Fruit fly (Drosophila melanogaster) Kc167 (cell line): ENCODE measurements around the gene CG9133.

Experiments
- Myc ChIP-seq: fragments of >200 bp; optimal IDR thresholded peaks from 2 replicates; lab custom pipeline; 2017; ENCODE audit warnings: missing external identifiers
- Sin3A ChIP-seq: fragments of >200 bp; optimal IDR thresholded peaks from 2 replicates; lab custom pipeline; 2018; ENCODE audit warnings: missing external identifiers
- h ChIP-seq: fragments of >200 bp; optimal IDR thresholded peaks from 3 replicates; lab custom pipeline; 2018; ENCODE audit warnings: missing external identifiers
- insv ChIP-seq: fragments of >200 bp; optimal IDR thresholded peaks from 3 replicates; lab custom pipeline; 2018; ENCODE audit warnings: missing external identifiers
- psq ChIP-seq: fragments of >200 bp; optimal IDR thresholded peaks from 2 replicates; lab custom pipeline; 2017; ENCODE audit warnings: missing external identifiers
- ttk ChIP-seq: sonication (Bioruptor generic); optimal IDR thresholded peaks from 2 replicates; lab custom pipeline; 2017; ENCODE audit warnings: missing external identifiers

CG9133 gene

DNA sequence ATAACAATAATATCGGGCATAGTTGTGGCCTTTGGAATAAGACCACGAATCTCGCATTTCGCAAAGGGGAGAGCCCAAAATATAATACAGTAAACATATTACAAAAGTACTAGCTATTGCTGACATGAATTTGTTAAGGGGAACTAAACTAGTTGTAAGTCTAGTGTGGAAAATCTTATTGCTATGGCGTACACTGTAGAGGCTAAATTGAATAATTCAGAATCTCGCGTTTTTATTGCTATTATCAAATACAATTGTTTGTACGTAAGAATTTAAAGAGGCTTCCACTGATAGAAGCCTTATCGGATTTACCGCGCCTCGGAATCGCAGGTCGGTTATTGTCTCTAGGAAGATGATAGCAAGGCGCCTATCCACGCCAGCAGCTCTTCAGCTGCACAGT is 53.5 kb downstream of the CG9133 start:
- no peak for TF ChIP-seq Myc (lab: Kevin White, UChicago)
- TF ChIP-seq insv (lab: Kevin White, UChicago) = no peak
- no peak for TF ChIP-seq h (lab: Kevin White, UChicago)
- no peak for TF ChIP-seq ttk (lab: Kevin White, UChicago)
- no peak for TF ChIP-seq Sin3A (lab: Kevin White, UChicago)
- TF ChIP-seq psq (lab: Kevin White, UChicago) = no peak
